Worm (Caenorhabditis elegans) whole organism, L1 larva: ENCODE data around the gene nas-7.

Source experiments
- C16A3.4 ChIP-seq: fragments of 150-350 bp; optimal IDR thresholded peaks from 2 replicates; lab custom pipeline; 2014; ENCODE audit warnings: missing biosample characterization, missing genetic modification characterization
- C34B4.2 ChIP-seq: sonication (generic microtip); optimal IDR thresholded peaks from 2 replicates; lab custom pipeline; 2017; ENCODE audit warnings: mild to moderate bottlenecking, missing genetic modification characterization, missing compliant biosample characterization
- F16B12.6 ChIP-seq: fragments of 150-350 bp; optimal IDR thresholded peaks from 2 replicates; lab custom pipeline; 2014; ENCODE audit warnings: missing biosample characterization, missing genetic modification characterization
- Y116A8C.19 ChIP-seq: sonication (generic microtip); optimal IDR thresholded peaks from 2 replicates; lab custom pipeline; 2016; ENCODE audit warnings: missing compliant biosample characterization, missing genetic modification characterization, borderline replicate concordance
- ama-1 ChIP-seq: fragments of 150-350 bp; optimal IDR thresholded peaks from 2 replicates; lab custom pipeline; 2014
- ceh-82 ChIP-seq, 3 experiments: fragments of 150-350 bp in 1 of 3; sonication (generic microtip) in 2 of 3; optimal IDR thresholded peaks; 2 replicates each; lab custom pipeline; 2014 to 2017; ENCODE audit warnings: missing biosample characterization in 3 of 3, missing genetic modification characterization in 3 of 3
- ceh-88 ChIP-seq: fragments of 200-800 bp; sonication (Bioruptor generic); IDR thresholded peaks from 2 replicates; pipeline ENCODE4 v1.3.6; 2022; ENCODE audit warnings: missing genetic modification characterization, missing compliant biosample characterization
- ceh-90 ChIP-seq: sonication (generic microtip); optimal IDR thresholded peaks from 2 replicates; lab custom pipeline; 2016; ENCODE audit warnings: missing genetic modification characterization, missing compliant biosample characterization
- dpl-1 ChIP-seq, 3 experiments: fragments of 150-350 bp in 2 of 3; sonication (generic microtip) in 1 of 3; optimal IDR thresholded peaks; 2 replicates each; lab custom pipeline; 2014 to 2017; ENCODE audit warnings: missing biosample characterization in 3 of 3, missing genetic modification characterization in 3 of 3, missing genetic modification reagents in 3 of 3
- dsc-1 ChIP-seq: sonication (generic microtip); optimal IDR thresholded peaks from 2 replicates; lab custom pipeline; 2016; ENCODE audit warnings: mild to moderate bottlenecking, missing genetic modification characterization, missing compliant biosample characterization
- efl-1 ChIP-seq, 4 experiments: fragments of 150-350 bp; optimal IDR thresholded peaks in 3 of 4; peaks in 1 of 4; 1 replicate in 1 of 4; 2 replicates in 3 of 4; lab custom pipeline; 2014; ENCODE audit warnings: missing biosample characterization in 2 of 4, missing genetic modification characterization in 2 of 4, missing genetic modification reagents in 2 of 4
- egl-27 ChIP-seq, 2 experiments: fragments of 150-350 bp in 1 of 2; sonication (generic microtip); optimal IDR thresholded peaks; 3 replicates each; lab custom pipeline; 2017 to 2018; ENCODE audit warnings: missing biosample characterization in 2 of 2, missing genetic modification characterization in 2 of 2, missing genetic modification reagents in 2 of 2
- ets-5 ChIP-seq: fragments of 200-800 bp; sonication (Bioruptor generic); IDR thresholded peaks from 2 replicates; pipeline ENCODE4 v1.3.6; 2022; ENCODE audit warnings: missing genetic modification characterization, missing compliant biosample characterization
- fkh-4 ChIP-seq: sonication (generic microtip); optimal IDR thresholded peaks from 2 replicates; lab custom pipeline; 2016; ENCODE audit warnings: missing compliant biosample characterization, missing genetic modification characterization, borderline replicate concordance
- fkh-8 ChIP-seq: sonication (generic microtip); optimal IDR thresholded peaks from 2 replicates; lab custom pipeline; 2016; ENCODE audit warnings: mild to moderate bottlenecking, missing genetic modification characterization, missing compliant biosample characterization
- fos-1 ChIP-seq: fragments of 150-350 bp; optimal IDR thresholded peaks from 2 replicates; lab custom pipeline; 2014; ENCODE audit warnings: missing biosample characterization, missing genetic modification characterization
- grh-1 ChIP-seq: fragments of 200-800 bp; sonication (Bioruptor generic); IDR thresholded peaks from 2 replicates; pipeline ENCODE4 v1.3.6; 2022; ENCODE audit warnings: missing genetic modification reagents, missing genetic modification characterization, missing compliant biosample characterization
- irx-1 ChIP-seq: sonication (generic microtip); optimal IDR thresholded peaks from 2 replicates; lab custom pipeline; 2016; ENCODE audit warnings: missing genetic modification characterization, missing compliant biosample characterization
- isw-1 ChIP-seq: fragments of 200-800 bp; sonication (Bioruptor generic); IDR thresholded peaks from 2 replicates; pipeline ENCODE4 v1.3.6; 2022; ENCODE audit warnings: missing genetic modification characterization, missing compliant biosample characterization
- jun-1 ChIP-seq: fragments of 150-350 bp; optimal IDR thresholded peaks from 2 replicates; lab custom pipeline; 2014; ENCODE audit warnings: missing biosample characterization, missing genetic modification reagents, missing genetic modification characterization
- lin-13 ChIP-seq: fragments of 150-350 bp; optimal IDR thresholded peaks from 2 replicates; lab custom pipeline; 2014; ENCODE audit warnings: missing biosample characterization, missing genetic modification reagents, missing genetic modification characterization
- lin-14 ChIP-seq: fragments of 200-800 bp; sonication (Bioruptor generic); optimal IDR thresholded peaks from 2 replicates; lab custom pipeline; 2018; ENCODE audit warnings: mild to moderate bottlenecking, missing genetic modification characterization, moderate library complexity, missing compliant biosample characterization
- lin-35 ChIP-seq, 2 experiments: fragments of 150-350 bp; optimal IDR thresholded peaks; 2 replicates each; lab custom pipeline; 2014; ENCODE audit warnings: missing biosample characterization in 2 of 2, missing genetic modification characterization in 2 of 2, missing genetic modification reagents in 2 of 2
- lir-3 ChIP-seq: sonication (generic microtip); optimal IDR thresholded peaks from 2 replicates; lab custom pipeline; 2016; ENCODE audit warnings: mild to moderate bottlenecking, missing genetic modification characterization, moderate library complexity, missing compliant biosample characterization; ENCODE audit not compliant: poor library complexity
- lsy-2 ChIP-seq, 2 experiments: fragments of 150-350 bp; optimal IDR thresholded peaks; 2 replicates each; lab custom pipeline; 2014; ENCODE audit warnings: missing biosample characterization in 2 of 2, missing genetic modification characterization in 2 of 2
- mab-9 ChIP-seq: fragments of 200-800 bp; sonication (Bioruptor generic); IDR thresholded peaks from 2 replicates; pipeline ENCODE4 v1.3.6; 2022; ENCODE audit warnings: missing genetic modification reagents, missing genetic modification characterization, missing compliant biosample characterization
- mdl-1 ChIP-seq, 2 experiments: fragments of 150-350 bp; optimal IDR thresholded peaks; 2 replicates each; lab custom pipeline; 2014 to 2017; ENCODE audit warnings: missing biosample characterization in 2 of 2, missing genetic modification characterization in 2 of 2, inconsistent platforms in 1 of 2
- mep-1 ChIP-seq: fragments of 150-350 bp; optimal IDR thresholded peaks from 2 replicates; lab custom pipeline; 2014; ENCODE audit warnings: missing biosample characterization, missing genetic modification characterization
- nhr-11 ChIP-seq: fragments of 150-350 bp; optimal IDR thresholded peaks from 2 replicates; lab custom pipeline; 2014; ENCODE audit warnings: missing biosample characterization, missing genetic modification characterization
- nhr-237 ChIP-seq: fragments of 150-350 bp; optimal IDR thresholded peaks from 2 replicates; lab custom pipeline; 2014; ENCODE audit warnings: missing biosample characterization, missing genetic modification characterization
- nhr-47 ChIP-seq: sonication (generic microtip); optimal IDR thresholded peaks from 2 replicates; lab custom pipeline; 2016; ENCODE audit warnings: mild to moderate bottlenecking, missing genetic modification characterization, moderate library complexity, missing compliant biosample characterization
- nhr-77 ChIP-seq: fragments of 150-350 bp; optimal IDR thresholded peaks from 2 replicates; lab custom pipeline; 2014; ENCODE audit warnings: missing biosample characterization, missing genetic modification characterization
- nhr-85 ChIP-seq: sonication (generic microtip); peaks from one replicate; lab custom pipeline; 2016; ENCODE audit warnings: missing genetic modification characterization, inconsistent platforms, missing compliant biosample characterization
- pqm-1 ChIP-seq: sonication (generic microtip); optimal IDR thresholded peaks from 3 replicates; lab custom pipeline; 2017; ENCODE audit warnings: missing biosample characterization, missing genetic modification characterization
- rnt-1 ChIP-seq: sonication (generic microtip); optimal IDR thresholded peaks from 2 replicates; lab custom pipeline; 2016; ENCODE audit warnings: mild to moderate bottlenecking, missing genetic modification characterization, moderate library complexity, missing compliant biosample characterization
- sox-4 ChIP-seq: sonication (generic microtip); optimal IDR thresholded peaks from 2 replicates; lab custom pipeline; 2016; ENCODE audit warnings: missing genetic modification characterization, missing compliant biosample characterization
- sup-37 ChIP-seq: fragments of 200-800 bp; sonication (Bioruptor generic); optimal IDR thresholded peaks from 2 replicates; lab custom pipeline; 2018; ENCODE audit warnings: mild to moderate bottlenecking, missing genetic modification characterization, missing compliant biosample characterization
- swsn-7 ChIP-seq: sonication (generic microtip); optimal IDR thresholded peaks from 2 replicates; lab custom pipeline; 2016; ENCODE audit warnings: missing genetic modification characterization, missing compliant biosample characterization
- tlp-1 ChIP-seq: fragments of 150-350 bp; optimal IDR thresholded peaks from 2 replicates; lab custom pipeline; 2014; ENCODE audit warnings: missing biosample characterization, missing genetic modification characterization
- unc-30 ChIP-seq: sonication (generic microtip); optimal IDR thresholded peaks from 2 replicates; lab custom pipeline; 2017; ENCODE audit warnings: missing biosample characterization, missing genetic modification characterization
- ztf-11 ChIP-seq, 2 experiments: sonication (generic microtip); optimal IDR thresholded peaks; 2 replicates each; lab custom pipeline; 2016 to 2017; ENCODE audit warnings: missing genetic modification characterization in 2 of 2, missing biosample characterization in 1 of 2, missing compliant biosample characterization in 1 of 2

nas-7 gene

DNA sequence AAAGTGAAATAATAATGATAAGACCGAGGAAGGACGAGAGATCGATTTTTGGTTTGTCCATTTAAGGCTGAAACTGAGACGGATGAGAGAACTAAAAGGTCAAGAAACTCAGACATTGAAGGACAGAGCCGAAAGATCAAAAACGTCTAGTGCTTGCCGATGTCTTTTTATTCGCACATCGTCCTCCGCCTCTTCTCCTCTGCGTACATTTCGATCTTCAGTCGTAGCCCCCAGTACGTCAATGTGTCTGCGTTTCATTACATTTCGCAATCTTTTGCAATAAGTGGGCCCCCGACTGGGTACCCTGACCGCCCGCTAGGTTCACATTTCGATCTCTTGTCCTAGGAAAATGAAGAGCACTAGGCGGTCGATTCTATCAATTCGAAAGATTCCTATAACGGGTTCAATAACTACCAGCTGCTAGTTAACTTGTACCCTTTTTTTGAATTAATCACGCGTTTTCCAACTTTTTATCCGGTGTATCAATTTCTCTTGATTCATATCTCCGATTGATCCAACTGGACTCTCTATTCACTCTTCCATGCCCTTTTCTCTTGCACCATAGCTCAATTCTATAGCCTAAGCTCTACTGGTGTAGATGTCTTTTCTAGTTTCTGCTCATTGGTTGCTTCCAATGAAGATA, 10.4 kb downstream of the nas-7 start (continued):
- TF ChIP-seq tlp-1 (tag; lab: Kevin White, UChicago) (no peak), ceh-82 (tag; optimal IDR thresholded peaks at IDR 0.05; lab: Kevin White, UChicago) (peak; percentile 50 to 76 (median 71)), ama-1 (lab: Kevin White, UChicago) (no peak), F16B12.6 (tag; lab: Kevin White, UChicago) (no peak), mdl-1 (tag; optimal IDR thresholded peaks at IDR 0.05; lab: Kevin White, UChicago) (peak in 1 of 2 experiments; percentile 42), jun-1 (tag; lab: Kevin White, UChicago) (no peak), fkh-4 (tag; lab: Kevin White, UChicago) (no peak), pqm-1 (tag; lab: Kevin White, UChicago) (no peak), efl-1 (optimal IDR thresholded peaks at IDR 0.05; lab: Kevin White, UChicago) (peak; percentile 42 to 62), efl-1 (GFP tag; optimal IDR thresholded peaks at IDR 0.05 in 1 of 2; lab: Kevin White, UChicago) (peak; percentile 12 to 93), nhr-85 (tag; lab: Kevin White, UChicago) (peak; percentile 82), nhr-77 (no peak), lin-35 (GFP tag; optimal IDR thresholded peaks at IDR 0.05; lab: Kevin White, UChicago) (peak; percentile 34 to 44), egl-27 (tag; optimal IDR thresholded peaks at IDR 0.05; lab: Kevin White, UChicago) (peak; percentile 46 to 68), isw-1 (GFP tag; lab: Robert Waterston, UW) (peak; percentile 24; the same call in 1 of the 2 replicates), lin-14 (GFP tag; lab: Kevin White, UChicago) (peak; percentile 87), Y116A8C.19 (tag; lab: Kevin White, UChicago) (no peak), mep-1 (tag; lab: Kevin White, UChicago) (no peak), irx-1 (tag; lab: Kevin White, UChicago) (no peak), lir-3 (tag; lab: Kevin White, UChicago) (no peak), ets-5 (GFP tag; lab: Robert Waterston, UW) (no peak), fos-1 (no peak), unc-30 (tag; lab: Kevin White, UChicago) (no peak), sup-37 (GFP tag; lab: Kevin White, UChicago) (no peak), nhr-237 (tag; lab: Kevin White, UChicago) (peak; percentile 53), sox-4 (no peak), mab-9 (GFP tag; lab: Robert Waterston, UW) (no peak), ceh-88 (GFP tag; lab: Robert Waterston, UW) (no peak), ceh-90 (tag; lab: Kevin White, UChicago) (no peak), ztf-11 (tag; optimal IDR thresholded peaks at IDR 0.05; lab: Kevin White, UChicago) (no peak), lin-13 (GFP tag; lab: Kevin White, UChicago) (no peak), nhr-47 (peak; percentile 36), swsn-7 (peak; percentile 33), dpl-1 (GFP tag; optimal IDR thresholded peaks at IDR 0.05; lab: Kevin White, UChicago) (peak in 2 of 3 experiments; percentile 1 to 3), lsy-2 (tag; optimal IDR thresholded peaks at IDR 0.05; lab: Kevin White, UChicago) (peak; percentile 6 to 69), nhr-11 (no peak), rnt-1 (peak; percentile 38), grh-1 (no peak), C34B4.2 (no peak), C16A3.4 (tag; lab: Kevin White, UChicago) (no peak), fkh-8 (peak; percentile 52), dsc-1 (tag; lab: Kevin White, UChicago) (no peak)
- TF ChIP-seq, all 84 proteins: peak for 25

DNA sequence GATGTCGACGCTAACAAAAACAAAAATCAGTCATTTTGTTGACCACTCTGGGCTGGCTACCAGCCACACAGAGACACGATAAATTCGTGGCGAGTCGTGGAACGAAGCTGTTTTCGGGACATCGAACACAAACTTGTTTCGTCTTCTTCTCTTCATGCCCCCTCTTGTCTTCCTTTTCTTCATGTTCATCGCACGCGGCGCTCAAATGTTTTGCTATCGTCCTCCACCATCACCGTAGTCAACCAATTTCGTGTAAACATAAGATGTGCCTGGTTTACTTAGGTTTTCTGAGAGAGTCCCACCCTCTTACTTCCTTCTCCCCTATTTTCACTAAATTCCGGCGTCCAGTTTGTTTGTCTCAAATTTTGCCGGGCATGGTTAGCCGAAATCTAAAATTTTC, 12.2 kb downstream of the nas-7 start:
- TF ChIP-seq lin-14 (GFP tag; lab: Kevin White, UChicago) (peak; percentile 5), nhr-85 (tag; lab: Kevin White, UChicago) (peak; percentile 37), swsn-7 (no peak)
